Worm (Caenorhabditis elegans) whole organism, L4 larva: ENCODE measurements around the gene ceh-18.

Source experiments
- F10B5.3 ChIP-seq: sonication (generic microtip); optimal IDR thresholded peaks from 2 replicates; lab custom pipeline; 2016; ENCODE audit warnings: mild to moderate bottlenecking, missing genetic modification characterization, missing compliant biosample characterization
- F26F4.8 ChIP-seq: fragments of 200-800 bp; sonication (Bioruptor generic); conservative IDR thresholded peaks from 2 replicates; pipeline ENCODE4 v1.3.6; 2022; ENCODE audit warnings: missing genetic modification characterization, missing compliant biosample characterization
- F37D6.2 ChIP-seq: sonication (generic microtip); optimal IDR thresholded peaks from 2 replicates; lab custom pipeline; 2016; ENCODE audit warnings: mild to moderate bottlenecking, missing genetic modification characterization, missing compliant biosample characterization
- F44E2.7 ChIP-seq: fragments of 200-800 bp; sonication (Bioruptor generic); IDR thresholded peaks from 2 replicates; pipeline ENCODE4 v2.1.2; 2022; ENCODE audit warnings: missing genetic modification characterization, missing compliant biosample characterization
- F49E8.2 ChIP-seq: sonication (generic microtip); optimal IDR thresholded peaks from 2 replicates; lab custom pipeline; 2016; ENCODE audit warnings: missing compliant biosample characterization, mild to moderate bottlenecking, missing genetic modification characterization, borderline replicate concordance
- Y48G9A.11 ChIP-seq: fragments of 200-800 bp; sonication (Bioruptor generic); IDR thresholded peaks from 2 replicates; pipeline ENCODE4 v1.3.6; 2022; ENCODE audit warnings: missing genetic modification reagents, missing genetic modification characterization, missing compliant biosample characterization
- ZK546.5 ChIP-seq, 2 experiments: sonication (generic microtip); optimal IDR thresholded peaks; 2 replicates each; lab custom pipeline; 2017; ENCODE audit warnings: missing biosample characterization in 2 of 2, missing genetic modification characterization in 2 of 2
- aly-2 ChIP-seq: sonication (generic microtip); optimal IDR thresholded peaks from 2 replicates; lab custom pipeline; 2018; ENCODE audit warnings: missing biosample characterization, missing genetic modification characterization
- ama-1 ChIP-seq: fragments of 150-350 bp; optimal IDR thresholded peaks from 2 replicates; lab custom pipeline; 2014; ENCODE audit warnings: inconsistent platforms, mixed read lengths
- ces-1 ChIP-seq: fragments of 150-350 bp; sonication (generic microtip); optimal IDR thresholded peaks from 4 replicates; lab custom pipeline; 2014; ENCODE audit warnings: missing biosample characterization, missing genetic modification reagents, missing genetic modification characterization
- cey-2 ChIP-seq: sonication (generic microtip); optimal IDR thresholded peaks from 3 replicates; lab custom pipeline; 2017; ENCODE audit warnings: missing genetic modification characterization, mild to moderate bottlenecking, missing compliant biosample characterization, antibody characterized with exemption, borderline replicate concordance; ENCODE audit not compliant: insufficient read depth
- ctbp-1 ChIP-seq: fragments of 200-800 bp; sonication (Bioruptor generic); IDR thresholded peaks from 2 replicates; pipeline ENCODE4 v1.3.6; 2022; ENCODE audit warnings: missing genetic modification reagents, missing genetic modification characterization, missing compliant biosample characterization
- daf-16 ChIP-seq, 3 experiments: sonication (generic microtip); optimal IDR thresholded peaks; 2 replicates each; lab custom pipeline; 2016 to 2017; ENCODE audit warnings: missing genetic modification characterization in 3 of 3, missing genetic modification reagents in 3 of 3, mild to moderate bottlenecking in 2 of 3, missing compliant biosample characterization in 2 of 3, missing biosample characterization in 1 of 3, moderate library complexity in 1 of 3
- daf-19 ChIP-seq: fragments of 200-800 bp; sonication (Bioruptor generic); conservative IDR thresholded peaks from 2 replicates; pipeline ENCODE4 v1.3.6; 2022; ENCODE audit warnings: missing genetic modification characterization, missing compliant biosample characterization
- daf-8 ChIP-seq: fragments of 200-800 bp; sonication (Bioruptor generic); IDR thresholded peaks from 2 replicates; pipeline ENCODE4 v1.3.6; 2022; ENCODE audit warnings: missing genetic modification characterization, missing compliant biosample characterization
- dmd-6 ChIP-seq: fragments of 200-800 bp; sonication (Bioruptor generic); IDR thresholded peaks from 2 replicates; pipeline ENCODE4 v1.3.6; 2022; ENCODE audit warnings: missing genetic modification reagents, missing genetic modification characterization, missing compliant biosample characterization
- dmd-8 ChIP-seq: fragments of 200-800 bp; sonication (Bioruptor generic); IDR thresholded peaks from 2 replicates; pipeline ENCODE4 v1.3.6; 2022; ENCODE audit warnings: missing genetic modification characterization, missing compliant biosample characterization
- duxl-1 ChIP-seq: sonication (generic microtip); optimal IDR thresholded peaks from 2 replicates; lab custom pipeline; 2016; ENCODE audit warnings: mild to moderate bottlenecking, missing genetic modification characterization, moderate library complexity, missing compliant biosample characterization; ENCODE audit not compliant: poor library complexity
- dve-1 ChIP-seq: sonication (generic microtip); optimal IDR thresholded peaks from 2 replicates; lab custom pipeline; 2017; ENCODE audit warnings: antibody characterized with exemption, mild to moderate bottlenecking, missing genetic modification characterization, missing compliant biosample characterization; ENCODE audit not compliant: insufficient read depth
- egl-27 ChIP-seq: sonication (generic microtip); optimal IDR thresholded peaks from 3 replicates; lab custom pipeline; 2017; ENCODE audit warnings: missing biosample characterization, missing genetic modification reagents, missing genetic modification characterization
- fos-1 ChIP-seq: fragments of 150-350 bp; optimal IDR thresholded peaks from 2 replicates; lab custom pipeline; 2014; ENCODE audit warnings: missing biosample characterization, missing genetic modification characterization
- hlh-30 ChIP-seq: sonication (generic microtip); optimal IDR thresholded peaks from 2 replicates; lab custom pipeline; 2017; ENCODE audit warnings: antibody characterized with exemption, mild to moderate bottlenecking, missing genetic modification characterization, missing compliant biosample characterization; ENCODE audit not compliant: insufficient read depth
- hmg-1.1 ChIP-seq: fragments of 200-800 bp; sonication (Bioruptor generic); IDR thresholded peaks from 2 replicates; pipeline ENCODE4 v1.3.6; 2022; ENCODE audit warnings: missing genetic modification reagents, missing genetic modification characterization, missing compliant biosample characterization
- jun-1 ChIP-seq: fragments of 150-350 bp; optimal IDR thresholded peaks from 2 replicates; lab custom pipeline; 2014; ENCODE audit warnings: missing biosample characterization, missing genetic modification reagents, missing genetic modification characterization
- lin-15B ChIP-seq: fragments of 150-350 bp; sonication (generic microtip); optimal IDR thresholded peaks from 3 replicates; lab custom pipeline; 2014; ENCODE audit warnings: missing biosample characterization, missing genetic modification characterization
- lin-38 ChIP-seq: fragments of 200-800 bp; sonication (Bioruptor generic); IDR thresholded peaks from 2 replicates; pipeline ENCODE4 v1.3.6; 2022; ENCODE audit warnings: missing genetic modification reagents, missing genetic modification characterization, missing compliant biosample characterization
- madf-5 ChIP-seq, 2 experiments: fragments of 200-800 bp; sonication (Bioruptor generic); IDR thresholded peaks; 2 replicates each; pipeline ENCODE4 v1.3.6; 2022; ENCODE audit warnings: missing compliant biosample characterization in 2 of 2, missing genetic modification characterization in 2 of 2
- madf-9 ChIP-seq: fragments of 200-800 bp; sonication (Bioruptor generic); conservative IDR thresholded peaks from 2 replicates; pipeline ENCODE4 v1.3.6; 2022; ENCODE audit warnings: missing genetic modification reagents, missing genetic modification characterization, missing compliant biosample characterization
- mep-1 ChIP-seq: fragments of 150-350 bp; sonication (generic microtip); optimal IDR thresholded peaks from 3 replicates; lab custom pipeline; 2014; ENCODE audit warnings: missing biosample characterization, missing genetic modification characterization
- mes-2 ChIP-seq: sonication (generic microtip); optimal IDR thresholded peaks from 2 replicates; lab custom pipeline; 2016; ENCODE audit warnings: missing genotype, mild to moderate bottlenecking, missing genetic modification characterization, missing compliant biosample characterization; ENCODE audit not compliant: poor library complexity, severe bottlenecking
- nhr-11 ChIP-seq: fragments of 150-350 bp; optimal IDR thresholded peaks from 2 replicates; lab custom pipeline; 2014; ENCODE audit warnings: missing biosample characterization, missing genetic modification characterization
- nhr-28 ChIP-seq: fragments of 150-350 bp; optimal IDR thresholded peaks from 2 replicates; lab custom pipeline; 2014; ENCODE audit warnings: missing biosample characterization, missing genetic modification characterization
- nhr-42 ChIP-seq: fragments of 200-800 bp; sonication (Bioruptor generic); IDR thresholded peaks from 2 replicates; pipeline ENCODE4 v1.3.6; 2022; ENCODE audit warnings: missing genetic modification characterization, missing compliant biosample characterization
- nhr-6 ChIP-seq: fragments of 150-350 bp; optimal IDR thresholded peaks from 2 replicates; lab custom pipeline; 2014; ENCODE audit warnings: missing biosample characterization, missing genetic modification characterization
- nhr-76 ChIP-seq: fragments of 150-350 bp; optimal IDR thresholded peaks from 2 replicates; lab custom pipeline; 2014; ENCODE audit warnings: missing biosample characterization, missing genetic modification characterization
- pha-4 ChIP-seq, 2 experiments: fragments of 150-350 bp in 1 of 2; fragments of 200-800 bp in 1 of 2; sonication (Bioruptor generic) in 1 of 2; IDR thresholded peaks in 1 of 2; optimal IDR thresholded peaks in 1 of 2; 2 replicates each; pipeline versions ENCODE4 v1.3.6 to Lab custom; 2014 to 2022; ENCODE audit warnings: missing genetic modification characterization in 2 of 2, missing genetic modification reagents in 2 of 2, missing biosample characterization in 1 of 2, missing compliant biosample characterization in 1 of 2
- php-3 ChIP-seq: fragments of 200-800 bp; sonication (Bioruptor generic); IDR thresholded peaks from 2 replicates; pipeline ENCODE4 v1.3.6; 2022; ENCODE audit warnings: missing genetic modification reagents, missing genetic modification characterization, missing compliant biosample characterization
- set-16 ChIP-seq: fragments of 200-800 bp; sonication (Bioruptor generic); IDR thresholded peaks from 2 replicates; pipeline ENCODE4 v1.3.6; 2022; ENCODE audit warnings: missing genetic modification reagents, missing genetic modification characterization, missing compliant biosample characterization
- snpc-1.2 ChIP-seq: fragments of 200-800 bp; sonication (Bioruptor generic); IDR thresholded peaks from 2 replicates; pipeline ENCODE4 v1.3.6; 2022; ENCODE audit warnings: missing genetic modification reagents, missing genetic modification characterization, missing compliant biosample characterization
- snpc-4 ChIP-seq: fragments of 150-350 bp; optimal IDR thresholded peaks from 2 replicates; lab custom pipeline; 2014; ENCODE audit warnings: missing biosample characterization, missing genetic modification characterization
- spr-1 ChIP-seq: sonication (generic microtip); optimal IDR thresholded peaks from 2 replicates; lab custom pipeline; 2016; ENCODE audit warnings: mild to moderate bottlenecking, missing genetic modification characterization, missing compliant biosample characterization
- spr-3 ChIP-seq: fragments of 200-800 bp; sonication (Bioruptor generic); optimal IDR thresholded peaks from 2 replicates; lab custom pipeline; 2018; ENCODE audit warnings: mild to moderate bottlenecking, missing genetic modification characterization, missing compliant biosample characterization
- tag-97 ChIP-seq: fragments of 200-800 bp; sonication (Bioruptor generic); IDR thresholded peaks from 2 replicates; pipeline ENCODE4 v1.3.6; 2022; ENCODE audit warnings: missing genetic modification characterization, missing compliant biosample characterization
- tra-1 ChIP-seq: fragments of 200-800 bp; sonication (Bioruptor generic); IDR thresholded peaks from 2 replicates; pipeline ENCODE4 v1.3.6; 2022; ENCODE audit warnings: missing genetic modification reagents, missing genetic modification characterization, missing compliant biosample characterization
- unc-39 ChIP-seq: sonication (generic microtip); optimal IDR thresholded peaks from 2 replicates; lab custom pipeline; 2017; ENCODE audit warnings: missing biosample characterization, missing genetic modification characterization
- vab-7 ChIP-seq: fragments of 200-800 bp; sonication (Bioruptor generic); IDR thresholded peaks from 2 replicates; pipeline ENCODE4 v1.3.6; 2022; ENCODE audit warnings: missing genetic modification reagents, missing genetic modification characterization, missing compliant biosample characterization
- zag-1 ChIP-seq: fragments of 150-350 bp; optimal IDR thresholded peaks from 2 replicates; lab custom pipeline; 2014; ENCODE audit warnings: missing biosample characterization, missing genetic modification characterization
- zfp-2 ChIP-seq: sonication (generic microtip); optimal IDR thresholded peaks from 2 replicates; lab custom pipeline; 2016; ENCODE audit warnings: mild to moderate bottlenecking, missing genetic modification characterization, missing compliant biosample characterization
- zfp-3 ChIP-seq: fragments of 200-800 bp; sonication (Bioruptor generic); conservative IDR thresholded peaks from 2 replicates; pipeline ENCODE4 v1.3.6; 2022; ENCODE audit warnings: missing genetic modification reagents, missing genetic modification characterization, missing compliant biosample characterization
- zip-11 ChIP-seq: fragments of 200-800 bp; sonication (Bioruptor generic); IDR thresholded peaks from 2 replicates; pipeline ENCODE4 v1.3.6; 2022; ENCODE audit warnings: missing genetic modification characterization, missing compliant biosample characterization
- ztf-11 ChIP-seq: fragments of 150-350 bp; optimal IDR thresholded peaks from 2 replicates; lab custom pipeline; 2014; ENCODE audit warnings: missing biosample characterization, missing genetic modification characterization

Gene ceh-18

DNA sequence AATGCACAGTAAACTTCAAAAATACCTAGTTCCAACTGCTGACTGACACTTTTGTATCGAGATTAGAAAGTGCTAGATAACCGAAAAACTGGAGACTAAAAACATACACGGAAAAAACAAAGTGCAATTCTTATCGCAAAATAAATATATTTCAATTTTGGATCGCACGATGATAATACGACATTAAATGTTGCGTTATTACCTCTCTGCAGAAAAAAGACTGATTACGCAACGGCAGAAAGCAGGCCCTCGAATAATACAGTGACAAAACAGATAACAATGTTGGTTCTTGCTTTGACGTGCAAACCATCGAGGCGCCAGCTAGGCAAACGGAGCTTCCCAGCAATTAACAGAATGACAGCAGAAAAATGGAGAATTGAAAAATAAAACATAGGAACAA is 33.7 kb downstream of the ceh-18 start (continued):
- TF ChIP-seq zfp-3 (no peak), snpc-1.2 (GFP tag; lab: Robert Waterston, UW) (no peak), vab-7 (no peak), ztf-11 (tag; lab: Kevin White, UChicago) (no peak), fos-1 (tag; lab: Kevin White, UChicago) (no peak), duxl-1 (tag; lab: Kevin White, UChicago) (peak; percentile 16), nhr-76 (tag; lab: Kevin White, UChicago) (no peak), spr-1 (no peak), zag-1 (tag; lab: Kevin White, UChicago) (no peak), zfp-2 (tag; lab: Kevin White, UChicago) (no peak), daf-8 (GFP tag; lab: Robert Waterston, UW) (no peak), zip-11 (GFP tag; lab: Robert Waterston, UW) (no peak), madf-5 (GFP tag; IDR thresholded peaks at IDR 0.05; lab: Robert Waterston, UW) (no peak), F10B5.3 (tag; lab: Kevin White, UChicago) (no peak), hlh-30 (tag; lab: Kevin White, UChicago) (peak; percentile 9), tag-97 (GFP tag; lab: Robert Waterston, UW) (no peak), set-16 (GFP tag; lab: Robert Waterston, UW) (no peak), lin-38 (GFP tag; lab: Robert Waterston, UW) (no peak), ces-1 (no peak), daf-19 (GFP tag; lab: Robert Waterston, UW) (no peak), snpc-4 (no peak), daf-16 (GFP tag; optimal IDR thresholded peaks at IDR 0.05; lab: Kevin White, UChicago) (peak in 1 of 2 experiments; percentile 78), daf-16 (tag; optimal IDR thresholded peaks at IDR 0.05; lab: Kevin White, UChicago) (peak; percentile 99), madf-9 (GFP tag; lab: Robert Waterston, UW) (no peak), cey-2 (tag; lab: Kevin White, UChicago) (no peak), egl-27 (tag; lab: Kevin White, UChicago) (no peak), jun-1 (no peak), ama-1 (lab: Kevin White, UChicago) (no peak), F37D6.2 (tag; lab: Kevin White, UChicago) (no peak), nhr-11 (tag; lab: Kevin White, UChicago) (no peak), hmg-1.1 (GFP tag; lab: Robert Waterston, UW) (no peak), ctbp-1 (GFP tag; lab: Robert Waterston, UW) (no peak), mep-1 (peak; percentile 52), dve-1 (tag; lab: Kevin White, UChicago) (peak; percentile 96), dmd-6 (GFP tag; lab: Robert Waterston, UW) (peak; percentile 98), unc-39 (tag; lab: Kevin White, UChicago) (no peak), spr-3 (GFP tag; lab: Kevin White, UChicago) (no peak), F49E8.2 (tag; lab: Kevin White, UChicago) (no peak), F26F4.8 (no peak), nhr-42 (GFP tag; lab: Robert Waterston, UW) (no peak), dmd-8 (GFP tag; lab: Robert Waterston, UW) (no peak), pha-4 (GFP tag; IDR thresholded peaks at IDR 0.05; lab: Robert Waterston, UW) (no peak), pha-4 (tag; optimal IDR thresholded peaks at IDR 0.05; lab: Kevin White, UChicago) (no peak), lin-15B (no peak), F44E2.7 (GFP tag; lab: Robert Waterston, UW) (no peak), ZK546.5 (tag; optimal IDR thresholded peaks at IDR 0.05; lab: Kevin White, UChicago) (no peak), tra-1 (GFP tag; lab: Robert Waterston, UW) (peak; percentile 94), aly-2 (tag; lab: Kevin White, UChicago) (no peak), php-3 (GFP tag; lab: Robert Waterston, UW) (peak; percentile 95), nhr-28 (tag; lab: Kevin White, UChicago) (peak; percentile 89), nhr-6 (peak; percentile 52), mes-2 (tag; lab: Kevin White, UChicago) (no peak), Y48G9A.11 (no peak)
